Worm (Caenorhabditis elegans) whole organism, young adult: ENCODE data around the gene rpl-22.

Source experiments
- B0019.2 ChIP-seq: fragments of 200-800 bp; sonication (Bioruptor generic); conservative IDR thresholded peaks from 2 replicates; pipeline ENCODE4 v1.3.6; 2022; ENCODE audit warnings: missing genetic modification reagents, missing genetic modification characterization, missing compliant biosample characterization
- B0261.1 ChIP-seq: sonication (generic microtip); optimal IDR thresholded peaks from 2 replicates; lab custom pipeline; 2016; ENCODE audit warnings: mild to moderate bottlenecking, missing genetic modification characterization, moderate library complexity, missing compliant biosample characterization
- F10E7.11 ChIP-seq: sonication (generic microtip); optimal IDR thresholded peaks from 2 replicates; lab custom pipeline; 2017; ENCODE audit warnings: mild to moderate bottlenecking, missing genetic modification characterization, moderate library complexity, missing compliant biosample characterization
- F22D6.2 ChIP-seq: sonication (generic microtip); optimal IDR thresholded peaks from 2 replicates; lab custom pipeline; 2016; ENCODE audit warnings: mild to moderate bottlenecking, missing genetic modification characterization, missing compliant biosample characterization
- F23B12.7 ChIP-seq: sonication (generic microtip); optimal IDR thresholded peaks from 2 replicates; lab custom pipeline; 2017; ENCODE audit warnings: missing genetic modification characterization, mild to moderate bottlenecking, missing compliant biosample characterization, antibody characterized with exemption, moderate library complexity; ENCODE audit not compliant: insufficient read depth
- F39B2.1 ChIP-seq: fragments of 200-800 bp; sonication (Bioruptor generic); IDR thresholded peaks from 2 replicates; pipeline ENCODE4 v1.3.6; 2022; ENCODE audit warnings: missing genetic modification reagents, missing genetic modification characterization, missing compliant biosample characterization
- F57A8.1 ChIP-seq: fragments of 200-800 bp; sonication (Bioruptor generic); optimal IDR thresholded peaks from 2 replicates; lab custom pipeline; 2018; ENCODE audit warnings: mild to moderate bottlenecking, missing genetic modification characterization, moderate library complexity, missing compliant biosample characterization
- K12H6.12 ChIP-seq: fragments of 200-800 bp; sonication (Bioruptor generic); optimal IDR thresholded peaks from 2 replicates; lab custom pipeline; 2018; ENCODE audit warnings: mild to moderate bottlenecking, missing genetic modification characterization, missing compliant biosample characterization
- Y53F4B.3 ChIP-seq: fragments of 200-800 bp; sonication (Bioruptor generic); IDR thresholded peaks from 2 replicates; pipeline ENCODE4 v1.3.6; 2022; ENCODE audit warnings: missing genetic modification reagents, missing genetic modification characterization, missing compliant biosample characterization
- Y56A3A.18 ChIP-seq: fragments of 200-800 bp; sonication (Bioruptor generic); IDR thresholded peaks from 2 replicates; pipeline ENCODE4 v1.3.6; 2022; ENCODE audit warnings: missing genetic modification reagents, missing genetic modification characterization, missing compliant biosample characterization
- Y95B8A.8 ChIP-seq: fragments of 200-800 bp; sonication (Bioruptor generic); IDR thresholded peaks from 2 replicates; pipeline ENCODE4 v1.3.6; 2022; ENCODE audit warnings: missing genetic modification reagents, missing genetic modification characterization, missing compliant biosample characterization
- ZK185.1 ChIP-seq: sonication (generic microtip); optimal IDR thresholded peaks from 2 replicates; lab custom pipeline; 2016; ENCODE audit warnings: mild to moderate bottlenecking, missing genetic modification characterization, missing compliant biosample characterization; ENCODE audit not compliant: poor library complexity, severe bottlenecking
- atf-7 ChIP-seq: sonication (generic microtip); optimal IDR thresholded peaks from 2 replicates; lab custom pipeline; 2017; ENCODE audit warnings: mild to moderate bottlenecking, missing genetic modification characterization, missing compliant biosample characterization
- attf-5 ChIP-seq: fragments of 200-800 bp; sonication (Bioruptor generic); optimal IDR thresholded peaks from 2 replicates; lab custom pipeline; 2018; ENCODE audit warnings: mild to moderate bottlenecking, missing genetic modification characterization, missing compliant biosample characterization
- bed-2 ChIP-seq: fragments of 200-800 bp; sonication (Bioruptor generic); IDR thresholded peaks from 2 replicates; pipeline ENCODE4 v1.3.6; 2022; ENCODE audit warnings: missing genetic modification reagents, missing genetic modification characterization, missing compliant biosample characterization
- ccch-3 ChIP-seq: fragments of 200-800 bp; sonication (Bioruptor generic); optimal IDR thresholded peaks from 2 replicates; lab custom pipeline; 2018; ENCODE audit warnings: mild to moderate bottlenecking, missing genetic modification characterization, missing compliant biosample characterization
- cebp-1 ChIP-seq, 2 experiments: fragments of 200-800 bp in 1 of 2; sonication (Bioruptor generic) in 1 of 2; sonication (generic microtip) in 1 of 2; IDR thresholded peaks in 1 of 2; optimal IDR thresholded peaks in 1 of 2; 2 replicates each; pipeline versions ENCODE4 v1.3.6 to Lab custom; 2017 to 2022; ENCODE audit warnings: missing compliant biosample characterization in 2 of 2, missing genetic modification characterization in 2 of 2, mild to moderate bottlenecking in 1 of 2, missing genetic modification reagents in 1 of 2, moderate library complexity in 1 of 2
- dox-1 ChIP-seq: fragments of 200-800 bp; sonication (Bioruptor generic); IDR thresholded peaks from 2 replicates; pipeline ENCODE4 v1.3.6; 2022; ENCODE audit warnings: missing genetic modification reagents, missing genetic modification characterization, missing compliant biosample characterization
- dpff-1 ChIP-seq: sonication (generic microtip); optimal IDR thresholded peaks from 2 replicates; lab custom pipeline; 2017; ENCODE audit warnings: mild to moderate bottlenecking, missing genetic modification characterization, missing compliant biosample characterization
- efl-1 ChIP-seq: fragments of 150-350 bp; optimal IDR thresholded peaks from 2 replicates; lab custom pipeline; 2014; ENCODE audit warnings: missing biosample characterization, missing genetic modification reagents, missing genetic modification characterization
- ets-4 ChIP-seq: fragments of 200-800 bp; sonication (Bioruptor generic); optimal IDR thresholded peaks from 2 replicates; lab custom pipeline; 2018; ENCODE audit warnings: mild to moderate bottlenecking, missing genetic modification characterization, missing compliant biosample characterization
- gei-17 ChIP-seq: fragments of 200-800 bp; sonication (Bioruptor generic); optimal IDR thresholded peaks from 2 replicates; lab custom pipeline; 2018; ENCODE audit warnings: mild to moderate bottlenecking, missing genetic modification characterization, missing compliant biosample characterization
- hmg-1.2 ChIP-seq: fragments of 200-800 bp; sonication (Bioruptor generic); IDR thresholded peaks from 2 replicates; pipeline ENCODE4 v1.3.6; 2022; ENCODE audit warnings: missing genetic modification reagents, missing genetic modification characterization, missing compliant biosample characterization
- hsf-1 ChIP-seq: fragments of 200-800 bp; sonication (Bioruptor generic); IDR thresholded peaks from 2 replicates; pipeline ENCODE4 v1.3.6; 2022; ENCODE audit warnings: missing genetic modification reagents, missing genetic modification characterization, missing compliant biosample characterization
- let-526 ChIP-seq: fragments of 200-800 bp; sonication (Bioruptor generic); IDR thresholded peaks from 2 replicates; pipeline ENCODE4 v1.3.6; 2022; ENCODE audit warnings: missing genetic modification reagents, missing genetic modification characterization, missing compliant biosample characterization
- let-607 ChIP-seq, 2 experiments: fragments of 200-800 bp in 1 of 2; sonication (Bioruptor generic) in 1 of 2; sonication (generic microtip) in 1 of 2; optimal IDR thresholded peaks; 2 replicates each; lab custom pipeline; 2016 to 2018; ENCODE audit warnings: mild to moderate bottlenecking in 2 of 2, missing compliant biosample characterization in 2 of 2, missing genetic modification characterization in 2 of 2, moderate library complexity in 2 of 2, missing genotype in 1 of 2
- lin-40 ChIP-seq: sonication (generic microtip); optimal IDR thresholded peaks from 2 replicates; lab custom pipeline; 2016; ENCODE audit warnings: missing genetic modification characterization, mild to moderate bottlenecking, missing compliant biosample characterization, missing genotype, missing genetic modification reagents
- lsl-1 ChIP-seq: fragments of 200-800 bp; sonication (Bioruptor generic); optimal IDR thresholded peaks from 2 replicates; lab custom pipeline; 2018; ENCODE audit warnings: mild to moderate bottlenecking, missing genetic modification characterization, moderate library complexity, missing compliant biosample characterization
- madf-10 ChIP-seq: sonication (generic microtip); optimal IDR thresholded peaks from 2 replicates; lab custom pipeline; 2016; ENCODE audit warnings: mild to moderate bottlenecking, missing genetic modification characterization, missing compliant biosample characterization
- mel-28 ChIP-seq: sonication (generic microtip); optimal IDR thresholded peaks from 2 replicates; lab custom pipeline; 2016; ENCODE audit warnings: borderline replicate concordance, mild to moderate bottlenecking, missing genetic modification characterization, missing compliant biosample characterization
- nfya-2 ChIP-seq: fragments of 200-800 bp; sonication (Bioruptor generic); IDR thresholded peaks from 2 replicates; pipeline ENCODE4 v1.3.6; 2022; ENCODE audit warnings: missing genetic modification reagents, missing genetic modification characterization, missing compliant biosample characterization
- nhr-120 ChIP-seq: fragments of 200-800 bp; sonication (Bioruptor generic); IDR thresholded peaks from 2 replicates; pipeline ENCODE4 v1.3.6; 2022; ENCODE audit warnings: missing genetic modification characterization, missing compliant biosample characterization
- nhr-27 ChIP-seq: fragments of 200-800 bp; sonication (Bioruptor generic); optimal IDR thresholded peaks from 2 replicates; lab custom pipeline; 2018; ENCODE audit warnings: mild to moderate bottlenecking, missing genetic modification characterization, moderate library complexity, missing compliant biosample characterization
- nhr-80 ChIP-seq: sonication (generic microtip); optimal IDR thresholded peaks from 2 replicates; lab custom pipeline; 2016; ENCODE audit warnings: missing genetic modification characterization, missing compliant biosample characterization
- repo-1 ChIP-seq: sonication (generic microtip); optimal IDR thresholded peaks from 2 replicates; lab custom pipeline; 2017; ENCODE audit warnings: mild to moderate bottlenecking, missing genetic modification characterization, missing compliant biosample characterization
- rpc-1 ChIP-seq, 2 experiments: fragments of 150-350 bp in 1 of 2; sonication (generic microtip) in 1 of 2; optimal IDR thresholded peaks; 2 replicates each; lab custom pipeline; 2014 to 2018; ENCODE audit warnings: missing biosample characterization in 1 of 2, missing genetic modification characterization in 1 of 2, missing genetic modification reagents in 1 of 2, missing genotype in 1 of 2
- snpc-4 ChIP-seq, 5 experiments: fragments of 150-350 bp in 1 of 5; sonication (generic microtip) in 4 of 5; optimal IDR thresholded peaks; 2 replicates each; lab custom pipeline; 2014 to 2018; ENCODE audit warnings: missing genetic modification characterization in 5 of 5, missing biosample characterization in 3 of 5, antibody characterized with exemption in 2 of 5, mild to moderate bottlenecking in 2 of 5, missing compliant biosample characterization in 2 of 5, missing genotype in 2 of 5, moderate library complexity in 2 of 5, missing genetic modification reagents in 1 of 5
- somi-1 ChIP-seq: fragments of 200-800 bp; sonication (Bioruptor generic); optimal IDR thresholded peaks from 2 replicates; lab custom pipeline; 2018; ENCODE audit warnings: mild to moderate bottlenecking, missing genetic modification characterization, missing compliant biosample characterization
- tbp1 ChIP-seq: fragments of 200-800 bp; sonication (Bioruptor generic); optimal IDR thresholded peaks from 2 replicates; lab custom pipeline; 2018; ENCODE audit warnings: mild to moderate bottlenecking, missing genetic modification characterization, missing compliant biosample characterization
- tlf-1 ChIP-seq: fragments of 200-800 bp; sonication (Bioruptor generic); optimal IDR thresholded peaks from 2 replicates; lab custom pipeline; 2018; ENCODE audit warnings: mild to moderate bottlenecking, missing genetic modification characterization, missing compliant biosample characterization
- xnd-1 ChIP-seq: sonication (generic microtip); optimal IDR thresholded peaks from 2 replicates; lab custom pipeline; 2016; ENCODE audit warnings: missing genotype, missing genetic modification reagents, missing genetic modification characterization, missing compliant biosample characterization
- ztf-25 ChIP-seq: fragments of 200-800 bp; sonication (Bioruptor generic); IDR thresholded peaks from 2 replicates; pipeline ENCODE4 v1.3.6; 2022; ENCODE audit warnings: missing genetic modification reagents, missing genetic modification characterization, missing compliant biosample characterization
- ztf-26 ChIP-seq: sonication (generic microtip); optimal IDR thresholded peaks from 2 replicates; lab custom pipeline; 2017; ENCODE audit warnings: missing genetic modification characterization, missing compliant biosample characterization
- ztf-28 ChIP-seq: fragments of 200-800 bp; sonication (Bioruptor generic); IDR thresholded peaks from 2 replicates; pipeline ENCODE4 v1.3.6; 2022; ENCODE audit warnings: missing genetic modification reagents, missing genetic modification characterization, missing compliant biosample characterization
- ztf-6 ChIP-seq: fragments of 200-800 bp; sonication (Bioruptor generic); IDR thresholded peaks from 2 replicates; pipeline ENCODE4 v1.3.6; 2022; ENCODE audit warnings: missing genetic modification reagents, missing genetic modification characterization, missing compliant biosample characterization

rpl-22 gene

DNA sequence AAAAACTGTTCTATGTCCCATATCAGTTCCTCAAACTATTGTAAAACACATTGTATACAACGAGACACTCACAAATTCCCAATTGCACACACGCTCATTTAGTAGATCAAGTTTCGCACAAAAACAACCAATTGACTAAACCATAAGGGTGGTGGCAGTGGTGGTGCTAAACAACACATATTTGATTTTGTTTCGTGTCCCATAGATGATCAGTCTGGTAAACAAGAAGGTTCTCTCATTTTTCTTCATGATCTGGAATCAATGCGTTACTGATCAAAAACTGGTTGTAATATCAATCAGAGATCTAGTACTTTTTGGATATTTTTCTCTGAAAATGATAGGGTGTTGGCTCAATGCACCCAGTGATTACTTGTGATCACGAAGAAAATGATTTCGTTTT lies 36.8 kb upstream of the rpl-22 start:
- TF ChIP-seq B0019.2 (GFP tag; lab: Robert Waterston, UW): no peak
- TF ChIP-seq F22D6.2: no peak
- TF ChIP-seq xnd-1 (tag; lab: Kevin White, UChicago): no peak
- TF ChIP-seq B0261.1: no peak
- no peak for TF ChIP-seq hsf-1 (GFP tag; lab: Robert Waterston, UW)
- no peak for TF ChIP-seq efl-1 (GFP tag; lab: Kevin White, UChicago)
- TF ChIP-seq ztf-6: no peak
- TF ChIP-seq ztf-28 (GFP tag; lab: Robert Waterston, UW): no peak
- TF ChIP-seq ccch-3 (GFP tag; lab: Kevin White, UChicago): no peak

DNA sequence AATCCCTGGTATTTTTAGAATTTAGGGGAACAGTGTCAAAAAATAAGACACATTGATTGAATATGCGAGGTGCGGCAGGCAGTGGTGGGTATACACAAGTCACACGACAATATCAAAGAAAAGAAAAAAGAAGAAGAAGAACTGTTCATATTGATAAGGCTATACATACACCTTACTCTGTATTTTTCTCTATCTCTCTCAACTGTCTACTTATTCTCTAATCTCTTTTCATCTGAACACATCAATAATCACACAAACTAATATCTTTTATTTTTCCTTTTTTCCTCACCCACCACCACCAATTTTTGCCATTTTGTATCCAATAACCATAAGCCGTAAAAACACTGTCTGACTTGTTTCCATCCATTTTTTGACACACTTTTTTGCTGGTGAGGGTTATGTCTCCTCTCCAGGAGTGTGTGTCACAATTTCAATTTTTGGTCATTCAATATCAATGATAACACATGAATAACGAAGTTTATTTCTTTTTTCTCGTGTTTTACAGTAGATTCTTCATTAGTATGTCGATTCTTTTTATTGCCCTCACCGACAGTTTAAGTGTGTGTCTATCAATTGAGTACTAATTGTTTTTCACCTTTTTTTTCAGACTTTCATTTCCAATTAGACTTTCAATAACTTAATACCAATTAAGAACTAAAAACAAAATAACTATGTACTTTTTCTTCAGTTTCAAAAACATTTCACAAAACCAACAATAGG lies 35.9 kb upstream of the rpl-22 start:
- TF ChIP-seq repo-1 (no peak), F23B12.7 (tag; lab: Kevin White, UChicago) (no peak), ZK185.1 (tag; lab: Kevin White, UChicago) (peak; percentile 18), let-526 (GFP tag; lab: Robert Waterston, UW) (no peak), attf-5 (peak; percentile 38), snpc-4 (GFP tag; optimal IDR thresholded peaks at IDR 0.05; lab: Kevin White, UChicago) (no peak), snpc-4 (tag; optimal IDR thresholded peaks at IDR 0.05; lab: Kevin White, UChicago) (no peak), nhr-27 (tag; lab: Kevin White, UChicago) (no peak), mel-28 (tag; lab: Kevin White, UChicago) (no peak), F57A8.1 (GFP tag; lab: Kevin White, UChicago) (no peak), nfya-2 (GFP tag; lab: Robert Waterston, UW) (no peak), hmg-1.2 (GFP tag; lab: Robert Waterston, UW) (no peak), Y95B8A.8 (no peak), F10E7.11 (tag; lab: Kevin White, UChicago) (no peak), ztf-26 (tag; lab: Kevin White, UChicago) (peak; percentile 39), nhr-80 (tag; lab: Kevin White, UChicago) (peak; percentile 90), bed-2 (no peak), somi-1 (GFP tag; lab: Kevin White, UChicago) (peak; percentile 10), lsl-1 (GFP tag; lab: Kevin White, UChicago) (no peak), cebp-1 (GFP tag; IDR thresholded peaks at IDR 0.05; lab: Robert Waterston, UW) (no peak), cebp-1 (tag; optimal IDR thresholded peaks at IDR 0.05; lab: Kevin White, UChicago) (peak; percentile 36), ets-4 (GFP tag; lab: Kevin White, UChicago) (no peak), let-607 (tag; optimal IDR thresholded peaks at IDR 0.05; lab: Kevin White, UChicago) (no peak), tbp1 (peak; percentile 13), nhr-120 (GFP tag; lab: Robert Waterston, UW) (no peak), dpff-1 (no peak), madf-10 (tag; lab: Kevin White, UChicago) (peak; percentile 17), F39B2.1 (no peak), tlf-1 (GFP tag; lab: Kevin White, UChicago) (no peak), ztf-25 (GFP tag; lab: Robert Waterston, UW) (no peak), lin-40 (peak; percentile 44), Y56A3A.18 (GFP tag; lab: Robert Waterston, UW) (no peak), gei-17 (GFP tag; lab: Kevin White, UChicago) (no peak), atf-7 (peak; percentile 18), K12H6.12 (tag; lab: Kevin White, UChicago) (no peak), rpc-1 (optimal IDR thresholded peaks at IDR 0.05; lab: Kevin White, UChicago) (no peak), rpc-1 (tag; optimal IDR thresholded peaks at IDR 0.05; lab: Kevin White, UChicago) (no peak), dox-1 (peak; percentile 60), Y53F4B.3 (no peak)
